Fruit fly (Drosophila melanogaster) whole organism, embryonic: Measurements from ENCODE around the gene CG6465.

Experiments used
- Atf-2 ChIP-seq: fragments of 200-800 bp; sonication (Bioruptor generic); optimal IDR thresholded peaks from 2 replicates; lab custom pipeline; 2016; ENCODE audit warnings: missing biosample characterization, missing genetic modification characterization
- Awh ChIP-seq: fragments of 200-800 bp; sonication (Bioruptor generic); IDR thresholded peaks from 2 replicates; pipeline ENCODE4, ENCODE4 v1.3.6; 2022; ENCODE audit warnings: missing biosample characterization, missing genetic modification characterization
- BEAF-32 ChIP-seq: fragments of 200-800 bp; sonication (Bioruptor generic); optimal IDR thresholded peaks from 3 replicates; lab custom pipeline; 2017; ENCODE audit warnings: missing biosample characterization, missing genetic modification characterization, mild to moderate bottlenecking, moderate library complexity, missing genetic modification reagents
- CG10274 ChIP-seq: fragments of 200-800 bp; sonication (Bioruptor generic); optimal IDR thresholded peaks from 3 replicates; lab custom pipeline; 2017; ENCODE audit warnings: missing biosample characterization, mild to moderate bottlenecking, missing genetic modification characterization
- CG10959 ChIP-seq: fragments of 200-800 bp; sonication (Bioruptor generic); IDR thresholded peaks from 2 replicates; pipeline ENCODE4 v1.3.6; 2022; ENCODE audit warnings: missing biosample characterization, missing genetic modification characterization
- CG12104 ChIP-seq: fragments of 200-800 bp; sonication (Bioruptor generic); optimal IDR thresholded peaks from 3 replicates; lab custom pipeline; 2016; ENCODE audit warnings: missing biosample characterization, missing genetic modification characterization
- CG1529 ChIP-seq: fragments of 200-800 bp; sonication (Bioruptor generic); optimal IDR thresholded peaks from 3 replicates; lab custom pipeline; 2018; ENCODE audit warnings: missing biosample characterization, missing genetic modification characterization
- CG18011 ChIP-seq: fragments of 200-800 bp; sonication (Bioruptor generic); optimal IDR thresholded peaks from 2 replicates; lab custom pipeline; 2017; ENCODE audit warnings: missing biosample characterization, missing genetic modification characterization, mild to moderate bottlenecking, moderate library complexity, missing genotype
- CG2712 ChIP-seq: fragments of 200-800 bp; optimal IDR thresholded peaks from 3 replicates; lab custom pipeline; 2019; ENCODE audit warnings: missing biosample characterization, mild to moderate bottlenecking, missing genetic modification characterization, moderate library complexity
- CG30431 ChIP-seq: fragments of 200-800 bp; sonication (Bioruptor generic); optimal IDR thresholded peaks from 2 replicates; lab custom pipeline; 2017; ENCODE audit warnings: missing biosample characterization, missing genetic modification characterization
- CG3065 ChIP-seq: fragments of 200-800 bp; sonication (Bioruptor generic); optimal IDR thresholded peaks from 2 replicates; lab custom pipeline; 2016; ENCODE audit warnings: missing biosample characterization, missing genetic modification characterization
- CG32772 ChIP-seq: fragments of 200-800 bp; sonication (Bioruptor generic); IDR thresholded peaks from 2 replicates; pipeline ENCODE4 v1.3.6; 2022; ENCODE audit warnings: missing biosample characterization, missing genetic modification characterization
- CG34224 ChIP-seq: fragments of 200-800 bp; sonication (Bioruptor generic); IDR thresholded peaks from 3 replicates; pipeline ENCODE4 v1.3.6; 2022; ENCODE audit warnings: missing biosample characterization, missing genetic modification characterization; ENCODE audit not compliant: partially characterized antibody
- CG34376 ChIP-seq: fragments of 200-800 bp; sonication (Bioruptor generic); optimal IDR thresholded peaks from 2 replicates; lab custom pipeline; 2018; ENCODE audit warnings: missing biosample characterization, mild to moderate bottlenecking, missing genetic modification characterization
- CG4282 ChIP-seq: fragments of 200-800 bp; sonication (Bioruptor generic); optimal IDR thresholded peaks from 2 replicates; lab custom pipeline; 2016; ENCODE audit warnings: missing biosample characterization, missing genetic modification characterization
- CG4707 ChIP-seq: fragments of 200-800 bp; sonication (Bioruptor generic); optimal IDR thresholded peaks from 2 replicates; lab custom pipeline; 2018; ENCODE audit warnings: missing biosample characterization, mild to moderate bottlenecking, missing genetic modification characterization, moderate library complexity
- CG5953 ChIP-seq: fragments of 200-800 bp; sonication (Bioruptor generic); IDR thresholded peaks from 2 replicates; pipeline ENCODE4 v1.3.6; 2022; ENCODE audit warnings: missing biosample characterization, missing genetic modification characterization
- CG6254 ChIP-seq: fragments of 200-800 bp; sonication (Bioruptor generic); optimal IDR thresholded peaks from 3 replicates; lab custom pipeline; 2017; ENCODE audit warnings: mild to moderate bottlenecking, missing biosample characterization, missing genetic modification reagents, missing genetic modification characterization
- CG8924 ChIP-seq: fragments of 200-800 bp; optimal IDR thresholded peaks from 3 replicates; lab custom pipeline; 2019; ENCODE audit warnings: missing biosample characterization, mild to moderate bottlenecking, missing genetic modification characterization, moderate library complexity
- CG9215 ChIP-seq: fragments of 200-800 bp; sonication (Bioruptor generic); IDR thresholded peaks from 2 replicates; pipeline ENCODE4 v1.3.6; 2022; ENCODE audit warnings: missing biosample characterization, missing genetic modification characterization
- CG9876 ChIP-seq: fragments of 200-800 bp; sonication (Bioruptor generic); optimal IDR thresholded peaks from 2 replicates; lab custom pipeline; 2016; ENCODE audit warnings: missing biosample characterization, missing genetic modification characterization
- D19B ChIP-seq: fragments of 200-800 bp; sonication (Bioruptor generic); optimal IDR thresholded peaks from 2 replicates; lab custom pipeline; 2017; ENCODE audit warnings: missing biosample characterization, mild to moderate bottlenecking, missing genetic modification characterization
- Dek ChIP-seq: fragments of 200-800 bp; sonication (Bioruptor generic); optimal IDR thresholded peaks from 3 replicates; lab custom pipeline; 2019; ENCODE audit warnings: missing biosample characterization, mild to moderate bottlenecking, missing genetic modification characterization, moderate library complexity
- Eip74EF ChIP-seq, 2 experiments: fragments of 200-800 bp in 1 of 2; fragments of >200 bp in 1 of 2; sonication (Bioruptor generic) in 1 of 2; optimal IDR thresholded peaks; 2 replicates each; lab custom pipeline; 2017 to 2019; ENCODE audit warnings: missing biosample characterization in 2 of 2, missing genetic modification characterization in 2 of 2, mild to moderate bottlenecking in 1 of 2, moderate library complexity in 1 of 2
- Fer2 ChIP-seq: fragments of 200-800 bp; sonication (Bioruptor generic); optimal IDR thresholded peaks from 2 replicates; lab custom pipeline; 2018; ENCODE audit warnings: missing biosample characterization, mild to moderate bottlenecking, missing genetic modification characterization, moderate library complexity
- Fer3 ChIP-seq: fragments of 200-800 bp; sonication (Bioruptor generic); optimal IDR thresholded peaks from 2 replicates; lab custom pipeline; 2018; ENCODE audit warnings: missing biosample characterization, mild to moderate bottlenecking, missing genetic modification characterization, moderate library complexity
- GATAe ChIP-seq: fragments of 200-800 bp; sonication (Bioruptor generic); conservative IDR thresholded peaks from 2 replicates; pipeline ENCODE4 v1.3.6; 2022; ENCODE audit warnings: missing biosample characterization, missing genetic modification characterization
- H15 ChIP-seq: fragments of 200-800 bp; sonication (Bioruptor generic); IDR thresholded peaks from 3 replicates; pipeline ENCODE4 v1.3.6; 2022; ENCODE audit warnings: missing biosample characterization, missing genetic modification characterization
- HmgZ ChIP-seq: fragments of 200-800 bp; sonication (Bioruptor generic); optimal IDR thresholded peaks from 2 replicates; lab custom pipeline; 2018; ENCODE audit warnings: missing biosample characterization, mild to moderate bottlenecking, missing genetic modification characterization
- Hr39 ChIP-seq: fragments of >200 bp; optimal IDR thresholded peaks from 2 replicates; lab custom pipeline; 2017
- Hr78 ChIP-seq, 2 experiments: fragments of 200-800 bp in 1 of 2; fragments of >200 bp in 1 of 2; sonication (Bioruptor generic) in 1 of 2; optimal IDR thresholded peaks; 2 replicates each; lab custom pipeline; 2017 to 2019; ENCODE audit warnings: missing biosample characterization in 2 of 2, missing genetic modification characterization in 2 of 2, mild to moderate bottlenecking in 1 of 2, moderate library complexity in 1 of 2
- Nf-YB ChIP-seq: fragments of 200-800 bp; sonication (Bioruptor generic); optimal IDR thresholded peaks from 3 replicates; lab custom pipeline; 2019; ENCODE audit warnings: missing biosample characterization, mild to moderate bottlenecking, missing genetic modification characterization, moderate library complexity
- Sry-β ChIP-seq: fragments of 200-800 bp; sonication (Bioruptor generic); optimal IDR thresholded peaks from 2 replicates; lab custom pipeline; 2018; ENCODE audit warnings: missing biosample characterization, mild to moderate bottlenecking, missing genetic modification characterization, moderate library complexity
- amos ChIP-seq: fragments of 200-800 bp; sonication (Bioruptor generic); IDR thresholded peaks from 2 replicates; pipeline ENCODE4 v1.3.6; 2022; ENCODE audit warnings: missing biosample characterization, missing genetic modification characterization; ENCODE audit not compliant: partially characterized antibody
- aop ChIP-seq: fragments of 200-800 bp; sonication (Bioruptor generic); IDR thresholded peaks from 2 replicates; pipeline ENCODE4 v1.3.6; 2022; ENCODE audit warnings: missing biosample characterization, missing genetic modification characterization
- ap ChIP-seq: fragments of 200-800 bp; sonication (Bioruptor generic); IDR thresholded peaks from 2 replicates; pipeline ENCODE4 v1.3.6; 2022; ENCODE audit warnings: missing biosample characterization, missing genetic modification characterization
- bcd ChIP-seq: fragments of 200-800 bp; sonication (Bioruptor generic); optimal IDR thresholded peaks from 2 replicates; lab custom pipeline; 2017; ENCODE audit warnings: missing biosample characterization, mild to moderate bottlenecking, missing genetic modification characterization
- crp ChIP-seq, 2 experiments: fragments of 200-800 bp; sonication (Bioruptor generic); optimal IDR thresholded peaks; 2 replicates in 1 of 2; 3 replicates in 1 of 2; lab custom pipeline; 2017; ENCODE audit warnings: missing biosample characterization in 2 of 2, missing genetic modification characterization in 2 of 2, mild to moderate bottlenecking in 1 of 2, moderate library complexity in 1 of 2
- danr ChIP-seq: fragments of 200-800 bp; sonication (Bioruptor generic); IDR thresholded peaks from 2 replicates; pipeline ENCODE4 v1.3.6; 2022; ENCODE audit warnings: missing biosample characterization, missing genetic modification characterization
- gsb-n ChIP-seq: fragments of 200-800 bp; sonication (Bioruptor generic); optimal IDR thresholded peaks from 3 replicates; lab custom pipeline; 2018; ENCODE audit warnings: missing biosample characterization, mild to moderate bottlenecking, missing genetic modification characterization
- hbn ChIP-seq: fragments of 200-800 bp; sonication (Bioruptor generic); IDR thresholded peaks from 2 replicates; pipeline ENCODE4 v1.3.6; 2022; ENCODE audit warnings: missing biosample characterization, missing genetic modification characterization; ENCODE audit not compliant: partially characterized antibody
- inv ChIP-seq: fragments of 200-800 bp; sonication (Bioruptor generic); IDR thresholded peaks from 2 replicates; pipeline ENCODE4 v1.3.6; 2022; ENCODE audit warnings: missing biosample characterization, missing genetic modification characterization; ENCODE audit not compliant: partially characterized antibody
- lab ChIP-seq: fragments of 200-800 bp; sonication (Bioruptor generic); optimal IDR thresholded peaks from 3 replicates; lab custom pipeline; 2017; ENCODE audit warnings: missing biosample characterization, missing genetic modification characterization, mild to moderate bottlenecking, moderate library complexity, missing genetic modification reagents
- prd ChIP-seq, 3 experiments: fragments of >200 bp in 2 of 3; fragments of 200-800 bp in 1 of 3; sonication (Bioruptor generic) in 1 of 3; optimal IDR thresholded peaks in 2 of 3; IDR thresholded peaks in 1 of 3; 2 replicates in 2 of 3; 3 replicates in 1 of 3; pipeline versions ENCODE4 v1.3.6 to Lab custom; 2017 to 2022; ENCODE audit warnings: missing biosample characterization in 1 of 3, missing genetic modification characterization in 1 of 3
- pum ChIP-seq: fragments of 200-800 bp; sonication (Bioruptor generic); optimal IDR thresholded peaks from 2 replicates; lab custom pipeline; 2016; ENCODE audit warnings: missing biosample characterization, missing genetic modification characterization
- sqz ChIP-seq: fragments of 200-800 bp; sonication (Bioruptor generic); optimal IDR thresholded peaks from 3 replicates; lab custom pipeline; 2018; ENCODE audit warnings: missing biosample characterization, mild to moderate bottlenecking, missing genetic modification characterization
- unpg ChIP-seq: fragments of 200-800 bp; sonication (Bioruptor generic); optimal IDR thresholded peaks from 3 replicates; lab custom pipeline; 2018; ENCODE audit warnings: missing biosample characterization, mild to moderate bottlenecking, missing genetic modification characterization, moderate library complexity
- vvl ChIP-seq: fragments of 200-800 bp; sonication (Bioruptor generic); IDR thresholded peaks from 2 replicates; pipeline ENCODE4 v1.3.6; 2022; ENCODE audit warnings: missing biosample characterization, missing genetic modification characterization

Gene CG6465

DNA sequence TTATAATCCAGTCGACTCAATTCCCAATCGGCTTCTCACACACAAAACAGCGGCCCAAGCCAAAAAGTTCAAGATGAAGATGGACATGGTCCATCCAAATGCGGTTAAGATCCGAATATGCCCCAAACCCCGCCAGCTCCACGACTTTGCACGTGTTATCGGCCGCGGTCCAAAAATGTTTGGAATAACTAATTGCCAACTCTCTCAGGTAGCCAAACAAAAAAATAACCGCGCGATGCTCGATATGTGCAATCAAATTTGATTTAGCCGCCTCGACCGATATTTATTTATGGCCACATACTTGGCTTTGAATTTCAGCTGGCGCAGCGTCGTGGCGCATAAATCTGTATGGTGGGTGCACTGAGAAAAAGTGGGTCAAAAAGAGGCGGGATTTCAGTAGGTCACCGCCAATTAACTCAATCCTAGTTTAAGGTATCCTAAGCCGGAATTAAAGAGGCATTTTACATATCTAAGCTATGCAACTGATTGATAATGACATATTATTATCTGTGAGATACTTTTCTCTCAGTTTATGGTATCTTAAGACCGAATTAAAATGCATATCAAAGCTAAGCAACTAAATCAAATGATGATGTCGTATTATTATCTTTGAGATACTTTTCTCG, 28.4 kb downstream of the CG6465 start (continued):
- no peak for TF ChIP-seq sqz (GFP tag; lab: Kevin White, UChicago)
- TF ChIP-seq CG1529 = peak; percentile 13
- TF ChIP-seq HmgZ = no peak
- TF ChIP-seq Awh (GFP tag; lab: Robert Waterston, UW) = peak; percentile 48; the same call in 1 of the 2 replicates
- TF ChIP-seq aop (GFP tag; lab: Robert Waterston, UW) = no peak
- TF ChIP-seq CG12104 (GFP tag; lab: Kevin White, UChicago) = no peak
- peak; percentile 41 for TF ChIP-seq CG8924 (tag; lab: Kevin White, UChicago)
- TF ChIP-seq CG5953 (GFP tag; lab: Robert Waterston, UW) = 0 out of 2 replicates have a peak, but pooled peaks have one; percentile 37
- TF ChIP-seq amos (GFP tag; lab: Robert Waterston, UW) = no peak
- TF ChIP-seq prd (optimal IDR thresholded peaks at IDR 0.05; lab: Kevin White, UChicago) = no peak
- TF ChIP-seq prd (GFP tag; IDR thresholded peaks at IDR 0.05; lab: Robert Waterston, UW) = peak; percentile 70; the same call in 2 of the 3 replicates
- peak; percentile 47 for TF ChIP-seq CG2712 (tag; lab: Kevin White, UChicago)
- TF ChIP-seq Fer3 (tag; lab: Kevin White, UChicago) = no peak
- no peak for TF ChIP-seq CG3065 (GFP tag; lab: Kevin White, UChicago)
- no peak for TF ChIP-seq CG4707 (GFP tag; lab: Kevin White, UChicago)
- TF ChIP-seq CG18011 = no peak
- no peak for TF ChIP-seq CG9876 (GFP tag; lab: Kevin White, UChicago)
- peak; percentile 64 for TF ChIP-seq vvl (GFP tag; lab: Robert Waterston, UW)
- no peak for TF ChIP-seq crp (GFP tag; optimal IDR thresholded peaks at IDR 0.05; lab: Kevin White, UChicago)
- TF ChIP-seq CG34376 (GFP tag; lab: Kevin White, UChicago) = no peak
- TF ChIP-seq Fer2 (tag; lab: Kevin White, UChicago) = no peak
- TF ChIP-seq CG34224 (GFP tag; lab: Robert Waterston, UW) = no peak
- TF ChIP-seq hbn = no peak
- TF ChIP-seq Nf-YB (GFP tag; lab: Kevin White, UChicago) = no peak
- TF ChIP-seq BEAF-32 (GFP tag; lab: Kevin White, UChicago) = no peak
- peak; percentile 9 for TF ChIP-seq bcd (GFP tag; lab: Kevin White, UChicago)
- TF ChIP-seq D19B (GFP tag; lab: Kevin White, UChicago) = no peak
- no peak for TF ChIP-seq Hr78 (GFP tag; optimal IDR thresholded peaks at IDR 0.05; lab: Kevin White, UChicago)
- peak; percentile 16 for TF ChIP-seq pum (GFP tag; lab: Kevin White, UChicago)
- no peak for TF ChIP-seq GATAe (GFP tag; lab: Robert Waterston, UW)
- TF ChIP-seq lab (GFP tag; lab: Kevin White, UChicago) = peak; percentile 16
- TF ChIP-seq CG9215 (GFP tag; lab: Robert Waterston, UW) = no peak
- TF ChIP-seq CG30431 (GFP tag; lab: Kevin White, UChicago) = peak; percentile 45
- TF ChIP-seq CG10959 (GFP tag; lab: Robert Waterston, UW) = no peak
- TF ChIP-seq CG32772 (GFP tag; lab: Robert Waterston, UW) = peak; percentile 61
- no peak for TF ChIP-seq Hr39 (lab: Kevin White, UChicago)
- peak; percentile 47 for TF ChIP-seq Atf-2 (GFP tag; lab: Kevin White, UChicago)
- TF ChIP-seq H15 (GFP tag; lab: Robert Waterston, UW) = peak; percentile 17; the same call in 1 of the 3 replicates
- no peak for TF ChIP-seq Eip74EF (GFP tag; optimal IDR thresholded peaks at IDR 0.05; lab: Kevin White, UChicago)
- TF ChIP-seq CG4282 (GFP tag; lab: Kevin White, UChicago) = no peak
- TF ChIP-seq gsb-n (tag; lab: Kevin White, UChicago) = peak; percentile 36
- no peak for TF ChIP-seq CG6254 (GFP tag; lab: Kevin White, UChicago)
- TF ChIP-seq ap = 0 out of 2 replicates have a peak, but pooled peaks have one; percentile 45
- no peak for TF ChIP-seq CG10274 (GFP tag; lab: Kevin White, UChicago)
- TF ChIP-seq Dek = no peak
- no peak for TF ChIP-seq inv (GFP tag; lab: Robert Waterston, UW)
- no peak for TF ChIP-seq Sry-β (GFP tag; lab: Kevin White, UChicago)
- peak; percentile 50 for TF ChIP-seq unpg (GFP tag; lab: Kevin White, UChicago)
- TF ChIP-seq danr (GFP tag; lab: Robert Waterston, UW) = 0 out of 2 replicates have a peak, but pooled peaks have one; percentile 42
